Worm (Caenorhabditis elegans) whole organism, L2 larva: Measurements from ENCODE around the gene W02B3.3.

Experiments used
- C34F6.9 ChIP-seq: fragments of 150-350 bp; optimal IDR thresholded peaks from 2 replicates; lab custom pipeline; 2014; ENCODE audit warnings: missing biosample characterization, missing genetic modification characterization
- F13H6.1 ChIP-seq: sonication (generic microtip); optimal IDR thresholded peaks from 2 replicates; lab custom pipeline; 2016; ENCODE audit warnings: missing genetic modification characterization, missing compliant biosample characterization
- R02D3.7 ChIP-seq: fragments of 150-350 bp; optimal IDR thresholded peaks from 2 replicates; lab custom pipeline; 2014; ENCODE audit warnings: missing biosample characterization, missing genetic modification characterization
- Y55F3AM.14 ChIP-seq: fragments of 200-800 bp; sonication (Bioruptor generic); optimal IDR thresholded peaks from 2 replicates; lab custom pipeline; 2018; ENCODE audit warnings: mild to moderate bottlenecking, missing genetic modification characterization, missing compliant biosample characterization
- ZK546.5 ChIP-seq: sonication (generic microtip); optimal IDR thresholded peaks from 2 replicates; lab custom pipeline; 2017; ENCODE audit warnings: missing biosample characterization, missing genetic modification characterization
- aly-2 ChIP-seq: fragments of 150-350 bp; optimal IDR thresholded peaks from 2 replicates; lab custom pipeline; 2014; ENCODE audit warnings: missing biosample characterization, missing genetic modification characterization
- ama-1 ChIP-seq: fragments of 150-350 bp; optimal IDR thresholded peaks from 2 replicates; lab custom pipeline; 2018; ENCODE audit warnings: inconsistent platforms
- blmp-1 ChIP-seq: sonication (generic microtip); optimal IDR thresholded peaks from 2 replicates; lab custom pipeline; 2017; ENCODE audit warnings: missing genetic modification characterization, mild to moderate bottlenecking, missing compliant biosample characterization, antibody characterized with exemption, moderate library complexity; ENCODE audit not compliant: insufficient read depth
- crh-2 ChIP-seq: sonication (generic microtip); optimal IDR thresholded peaks from 2 replicates; lab custom pipeline; 2017; ENCODE audit warnings: missing biosample characterization, missing genetic modification characterization
- dmd-4 ChIP-seq: sonication (generic microtip); optimal IDR thresholded peaks from 2 replicates; lab custom pipeline; 2017; ENCODE audit warnings: missing biosample characterization, missing genetic modification characterization
- egl-27 ChIP-seq: sonication (generic microtip); optimal IDR thresholded peaks from 3 replicates; lab custom pipeline; 2017; ENCODE audit warnings: missing biosample characterization, missing genetic modification reagents, missing genetic modification characterization
- elt-1 ChIP-seq: fragments of 150-350 bp; optimal IDR thresholded peaks from 2 replicates; lab custom pipeline; 2014; ENCODE audit warnings: missing biosample characterization, missing genetic modification characterization
- elt-3 ChIP-seq: sonication (generic microtip); optimal IDR thresholded peaks from 2 replicates; lab custom pipeline; 2017; ENCODE audit warnings: missing biosample characterization, missing genetic modification characterization
- fos-1 ChIP-seq: fragments of 150-350 bp; optimal IDR thresholded peaks from 2 replicates; lab custom pipeline; 2014; ENCODE audit warnings: missing biosample characterization, missing genetic modification characterization
- gmeb-1 ChIP-seq: fragments of 150-350 bp; optimal IDR thresholded peaks from 2 replicates; lab custom pipeline; 2014; ENCODE audit warnings: missing biosample characterization, missing genetic modification characterization
- lin-11 ChIP-seq: fragments of 150-350 bp; sonication (generic microtip); optimal IDR thresholded peaks from 2 replicates; lab custom pipeline; 2014; ENCODE audit warnings: missing biosample characterization, missing genetic modification characterization, inconsistent platforms, mixed read lengths
- lin-13 ChIP-seq: fragments of 150-350 bp; optimal IDR thresholded peaks from 2 replicates; lab custom pipeline; 2014; ENCODE audit warnings: missing biosample characterization, missing genetic modification reagents, missing genetic modification characterization
- lsy-2 ChIP-seq, 2 experiments: fragments of 150-350 bp in 1 of 2; sonication (generic microtip) in 1 of 2; optimal IDR thresholded peaks; 2 replicates each; lab custom pipeline; 2014 to 2017; ENCODE audit warnings: missing biosample characterization in 2 of 2, missing genetic modification characterization in 2 of 2
- mbf-1 ChIP-seq: sonication (generic microtip); optimal IDR thresholded peaks from 2 replicates; lab custom pipeline; 2017; ENCODE audit warnings: missing biosample characterization, missing genetic modification characterization
- mdl-1 ChIP-seq, 2 experiments: fragments of 150-350 bp in 1 of 2; sonication (generic microtip) in 1 of 2; optimal IDR thresholded peaks; 2 replicates each; lab custom pipeline; 2017; ENCODE audit warnings: missing biosample characterization in 2 of 2, missing genetic modification characterization in 2 of 2
- nhr-11 ChIP-seq: fragments of 150-350 bp; optimal IDR thresholded peaks from 2 replicates; lab custom pipeline; 2014; ENCODE audit warnings: missing biosample characterization, missing genetic modification characterization
- nhr-12 ChIP-seq: fragments of 150-350 bp; optimal IDR thresholded peaks from 2 replicates; lab custom pipeline; 2014; ENCODE audit warnings: missing biosample characterization, missing genetic modification characterization
- nhr-129 ChIP-seq: fragments of 150-350 bp; optimal IDR thresholded peaks from 2 replicates; lab custom pipeline; 2014; ENCODE audit warnings: missing biosample characterization, missing genetic modification characterization
- nhr-23 ChIP-seq: fragments of 150-350 bp; optimal IDR thresholded peaks from 2 replicates; lab custom pipeline; 2014; ENCODE audit warnings: missing biosample characterization, missing genetic modification reagents, missing genetic modification characterization
- nhr-237 ChIP-seq: fragments of 150-350 bp; optimal IDR thresholded peaks from 2 replicates; lab custom pipeline; 2014; ENCODE audit warnings: missing biosample characterization, missing genetic modification characterization
- nhr-25 ChIP-seq: fragments of 150-350 bp; sonication (generic microtip); optimal IDR thresholded peaks from 3 replicates; lab custom pipeline; 2014; ENCODE audit warnings: missing biosample characterization, missing genetic modification characterization
- nhr-6 ChIP-seq: fragments of 150-350 bp; optimal IDR thresholded peaks from 2 replicates; lab custom pipeline; 2014; ENCODE audit warnings: missing biosample characterization, missing genetic modification characterization
- sem-4 ChIP-seq: fragments of 150-350 bp; optimal IDR thresholded peaks from 2 replicates; lab custom pipeline; 2014; ENCODE audit warnings: missing biosample characterization, missing genetic modification reagents, missing genetic modification characterization
- snpc-4 ChIP-seq: fragments of 150-350 bp; optimal IDR thresholded peaks from 2 replicates; lab custom pipeline; 2014; ENCODE audit warnings: missing biosample characterization, missing genetic modification characterization
- unc-39 ChIP-seq: fragments of 150-350 bp; optimal IDR thresholded peaks from 2 replicates; lab custom pipeline; 2014; ENCODE audit warnings: missing biosample characterization, missing genetic modification characterization
- unc-55 ChIP-seq: fragments of 150-350 bp; sonication (generic microtip); optimal IDR thresholded peaks from 3 replicates; lab custom pipeline; 2014; ENCODE audit warnings: missing biosample characterization, missing genetic modification reagents, missing genetic modification characterization
- unc-62 ChIP-seq: fragments of 150-350 bp; optimal IDR thresholded peaks from 2 replicates; lab custom pipeline; 2014; ENCODE audit warnings: missing biosample characterization, missing genetic modification reagents, missing genetic modification characterization
- ztf-11 ChIP-seq: sonication (generic microtip); optimal IDR thresholded peaks from 2 replicates; lab custom pipeline; 2017; ENCODE audit warnings: missing biosample characterization, missing genetic modification characterization

Gene W02B3.3

ce11 chrIII:649935-650334, 18.3 kb downstream of the W02B3.3 start:
- no peak for TF ChIP-seq aly-2 (tag; lab: Kevin White, UChicago)
- no peak for TF ChIP-seq mbf-1
- no peak for TF ChIP-seq gmeb-1 (tag; lab: Kevin White, UChicago)
- TF ChIP-seq ztf-11 (tag; lab: Kevin White, UChicago): no peak
- TF ChIP-seq nhr-12 (tag; lab: Kevin White, UChicago): no peak
- no peak for TF ChIP-seq nhr-23
- no peak for TF ChIP-seq nhr-6
- TF ChIP-seq nhr-11: no peak
- TF ChIP-seq nhr-25 (tag; lab: Kevin White, UChicago): no peak
- no peak for TF ChIP-seq lin-11

- peak in 1 of 2 experiments; percentile 7 for TF ChIP-seq lsy-2 (tag; optimal IDR thresholded peaks at IDR 0.05; lab: Kevin White, UChicago)
- peak; percentile 61 for TF ChIP-seq C34F6.9 (tag; lab: Kevin White, UChicago)
- peak; percentile 1 for TF ChIP-seq F13H6.1
- peak; percentile 15 for TF ChIP-seq nhr-25 (tag; lab: Kevin White, UChicago)
- peak; percentile 33 for TF ChIP-seq fos-1 (tag; lab: Kevin White, UChicago)
- peak; percentile 79 for TF ChIP-seq crh-2
- TF ChIP-seq dmd-4 (tag; lab: Kevin White, UChicago): no peak
- no peak for TF ChIP-seq lin-11
- TF ChIP-seq, all 48 proteins: peak for 6
Observed at ce11 chrIII:647248-647647, 21.0 kb downstream of the W02B3.3 start.

- TF ChIP-seq dmd-4 (tag; lab: Kevin White, UChicago) (no peak), lin-13 (GFP tag; lab: Kevin White, UChicago) (no peak), Y55F3AM.14 (GFP tag; lab: Kevin White, UChicago) (no peak), crh-2 (no peak), unc-55 (GFP tag; lab: Kevin White, UChicago) (no peak), ama-1 (no peak), nhr-237 (tag; lab: Kevin White, UChicago) (no peak), ZK546.5 (tag; lab: Kevin White, UChicago) (no peak)
Observed at ce11 chrIII:646454-646853, 21.8 kb downstream of the W02B3.3 start, which contains the start of gene orai-1. Gene orai-1, plus strand, starts transcription at chrIII:646754.

ce11 chrIII:644660-645059, 23.6 kb downstream of the W02B3.3 start:
- TF ChIP-seq ztf-11 (tag; lab: Kevin White, UChicago): no peak
- no peak for TF ChIP-seq unc-39 (tag; lab: Kevin White, UChicago)
- no peak for TF ChIP-seq nhr-12 (tag; lab: Kevin White, UChicago)
- no peak for TF ChIP-seq elt-1
- no peak for TF ChIP-seq ZK546.5 (tag; lab: Kevin White, UChicago)
- TF ChIP-seq elt-3 (tag; lab: Kevin White, UChicago): no peak
- no peak for TF ChIP-seq egl-27 (tag; lab: Kevin White, UChicago)
- TF ChIP-seq snpc-4 (tag; lab: Kevin White, UChicago): no peak
- no peak for TF ChIP-seq unc-55 (GFP tag; lab: Kevin White, UChicago)
- no peak for TF ChIP-seq unc-62 (GFP tag; lab: Kevin White, UChicago)
- no peak for TF ChIP-seq dmd-4 (tag; lab: Kevin White, UChicago)
- TF ChIP-seq nhr-11: no peak
- TF ChIP-seq R02D3.7 (tag; lab: Kevin White, UChicago): no peak
- no peak for TF ChIP-seq nhr-6

- TF ChIP-seq gmeb-1 (tag; lab: Kevin White, UChicago) (no peak), sem-4 (no peak), elt-3 (tag; lab: Kevin White, UChicago) (no peak), nhr-129 (tag; lab: Kevin White, UChicago) (no peak), mdl-1 (tag; optimal IDR thresholded peaks at IDR 0.05; lab: Kevin White, UChicago) (no peak), unc-55 (GFP tag; lab: Kevin White, UChicago) (no peak), egl-27 (tag; lab: Kevin White, UChicago) (no peak), blmp-1 (tag; lab: Kevin White, UChicago) (no peak), lin-13 (GFP tag; lab: Kevin White, UChicago) (no peak), F13H6.1 (no peak), C34F6.9 (tag; lab: Kevin White, UChicago) (no peak)
Observed at ce11 chrIII:641759-642158, 26.5 kb downstream of the W02B3.3 start, which contains the start of gene W06E11.1. Gene W06E11.1, plus strand, starts transcription at chrIII:642059.
